Worm (Caenorhabditis elegans) whole organism, L4/young adult: Measurements from ENCODE around the gene R12G8.1.

ENCODE experiments used
- W03F9.2 ChIP-seq: fragments of 150-350 bp; optimal IDR thresholded peaks from 2 replicates; lab custom pipeline; 2014; ENCODE audit warnings: missing biosample characterization, missing genetic modification characterization
- dao-5 ChIP-seq: sonication (generic microtip); optimal IDR thresholded peaks from 2 replicates; lab custom pipeline; 2016; ENCODE audit warnings: missing genotype, missing genetic modification characterization, moderate library complexity, missing compliant biosample characterization
- him-1 ChIP-seq: sonication (generic microtip); optimal IDR thresholded peaks from 2 replicates; lab custom pipeline; 2016; ENCODE audit warnings: missing genotype, missing genetic modification reagents, missing genetic modification characterization, missing compliant biosample characterization

DNA sequence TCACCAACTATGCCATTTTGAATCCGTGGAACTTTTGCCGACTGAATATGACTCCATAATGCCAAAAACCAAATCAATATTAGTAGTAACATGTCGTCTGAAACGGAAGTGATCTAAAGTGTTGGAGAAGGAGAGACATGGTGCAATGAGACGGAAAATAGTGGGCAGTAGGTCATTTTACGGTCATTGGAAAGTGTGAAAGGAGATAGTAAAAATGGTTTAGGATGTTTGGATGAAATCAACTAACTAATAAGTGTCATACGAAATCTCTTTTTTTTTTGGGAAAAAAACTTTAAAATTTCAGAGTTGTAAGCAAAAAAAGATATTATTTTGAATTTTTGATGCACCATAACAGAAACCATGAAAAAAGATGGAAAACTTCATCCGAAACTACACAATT is 9.2 kb downstream of the R12G8.1 start, which contains the start of gene cutl-4:
- TF ChIP-seq him-1 (tag; lab: Kevin White, UChicago) (no peak), dao-5 (no peak), W03F9.2 (no peak)
